Fruit fly (Drosophila melanogaster) whole organism, wandering third instar larva: ENCODE results near the gene bchs.

ENCODE experiments used
- CG32264 ChIP-seq: fragments of 200-800 bp; sonication (Bioruptor generic); optimal IDR thresholded peaks from 2 replicates; lab custom pipeline; 2016; ENCODE audit warnings: missing biosample characterization, missing genetic modification characterization
- HLH106 ChIP-seq: fragments of 200-800 bp; optimal IDR thresholded peaks from 3 replicates; lab custom pipeline; 2019; ENCODE audit warnings: missing biosample characterization, mild to moderate bottlenecking, missing genetic modification characterization, moderate library complexity
- Hnf4 ChIP-seq: fragments of 200-800 bp; sonication (Bioruptor generic); optimal IDR thresholded peaks from 2 replicates; lab custom pipeline; 2016; ENCODE audit warnings: missing biosample characterization, mild to moderate bottlenecking, missing genetic modification characterization
- Hr78 ChIP-seq: fragments of >200 bp; optimal IDR thresholded peaks from 2 replicates; lab custom pipeline; 2017; ENCODE audit warnings: missing biosample characterization, missing genetic modification characterization
- N ChIP-seq: fragments of >200 bp; optimal IDR thresholded peaks from 2 replicates; lab custom pipeline; 2018; ENCODE audit warnings: missing biosample characterization, missing external identifiers, missing genetic modification characterization
- Sp1 ChIP-seq: fragments of 200-800 bp; sonication (Bioruptor generic); optimal IDR thresholded peaks from 3 replicates; lab custom pipeline; 2019; ENCODE audit warnings: missing biosample characterization, mild to moderate bottlenecking, missing genetic modification characterization, moderate library complexity
- dsf ChIP-seq: sonication (Bioruptor generic); optimal IDR thresholded peaks from 2 replicates; lab custom pipeline; 2016; ENCODE audit warnings: missing biosample characterization, missing genetic modification characterization, borderline replicate concordance
- foxo ChIP-seq, 2 experiments: fragments of 200-800 bp; sonication (Bioruptor generic); optimal IDR thresholded peaks; 2 replicates in 1 of 2; 3 replicates in 1 of 2; lab custom pipeline; 2016 to 2017; ENCODE audit warnings: missing biosample characterization in 2 of 2, missing genetic modification characterization in 2 of 2
- psq ChIP-seq: fragments of 200-800 bp; sonication (Bioruptor generic); optimal IDR thresholded peaks from 3 replicates; lab custom pipeline; 2017; ENCODE audit warnings: missing biosample characterization, mild to moderate bottlenecking, missing genetic modification characterization, moderate library complexity
- sage ChIP-seq: fragments of 200-800 bp; sonication (Bioruptor generic); optimal IDR thresholded peaks from 2 replicates; lab custom pipeline; 2016; ENCODE audit warnings: missing biosample characterization, mild to moderate bottlenecking, missing genetic modification characterization

DNA sequence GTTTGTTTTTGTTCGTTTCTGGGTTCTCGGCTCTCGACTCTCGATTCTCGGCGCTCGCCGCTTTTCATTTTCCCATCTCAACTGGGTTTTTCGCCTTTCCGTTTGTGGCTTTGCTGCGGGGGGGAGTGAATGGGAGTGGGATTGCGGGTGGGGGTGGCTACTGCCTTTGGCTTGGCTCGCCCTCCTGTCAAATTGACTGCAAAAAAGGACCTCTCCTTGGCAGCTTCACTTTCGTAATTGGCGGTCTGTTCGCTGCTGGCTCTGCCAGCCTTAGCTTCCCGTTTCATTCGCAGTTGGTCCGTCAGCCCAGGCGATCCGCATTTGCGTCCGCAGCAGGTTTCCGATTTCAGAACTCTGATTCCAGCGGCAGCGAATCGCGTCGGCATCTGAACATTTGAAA lies 18.7 kb downstream of the bchs start, which contains the start of gene dsf:
- TF ChIP-seq N (GFP tag; lab: Kevin White, UChicago): no peak
- no peak for TF ChIP-seq Sp1 (GFP tag; lab: Kevin White, UChicago)
- no peak for TF ChIP-seq foxo (GFP tag; optimal IDR thresholded peaks at IDR 0.05; lab: Kevin White, UChicago)
- no peak for TF ChIP-seq Hr78 (GFP tag; lab: Kevin White, UChicago)
- no peak for TF ChIP-seq dsf (GFP tag; lab: Kevin White, UChicago)
- TF ChIP-seq sage (GFP tag; lab: Kevin White, UChicago): no peak
- TF ChIP-seq psq (GFP tag; lab: Kevin White, UChicago): no peak
- no peak for TF ChIP-seq Hnf4 (GFP tag; lab: Kevin White, UChicago)
- TF ChIP-seq HLH106 (tag; lab: Kevin White, UChicago): no peak
- TF ChIP-seq CG32264: no peak
